Fruit fly (Drosophila melanogaster): ENCODE measurements around the gene CG14691.

dm6 chr3R:10767526-10767925, 12.1 kb upstream of the CG14691 start, which contains the start of gene TfIIFbeta:
- TF ChIP-seq pan (optimal IDR thresholded peaks at IDR 0.05) (no peak), Dll (optimal IDR thresholded peaks at IDR 0.05) (no peak)

All from whole organism.